Worm (Caenorhabditis elegans) whole organism, mixed stage, embryonic: ENCODE measurements around the gene F43B10.1.

Experiments
- nhr-237 ChIP-seq: fragments of 150-350 bp; optimal IDR thresholded peaks from 2 replicates; lab custom pipeline; 2014; ENCODE audit warnings: missing biosample characterization, missing genetic modification characterization
- snpc-4 ChIP-seq: fragments of 150-350 bp; optimal IDR thresholded peaks from 2 replicates; lab custom pipeline; 2014; ENCODE audit warnings: missing biosample characterization, missing genetic modification characterization
- unc-62 ChIP-seq: fragments of 150-350 bp; optimal IDR thresholded peaks from 2 replicates; lab custom pipeline; 2014; ENCODE audit warnings: missing biosample characterization, missing genetic modification reagents, missing genetic modification characterization
- ztf-11 ChIP-seq: fragments of 150-350 bp; optimal IDR thresholded peaks from 2 replicates; lab custom pipeline; 2014; ENCODE audit warnings: missing biosample characterization, missing genetic modification characterization

- TF ChIP-seq ztf-11 (tag; lab: Kevin White, UChicago) = no peak
- TF ChIP-seq unc-62 (GFP tag; lab: Kevin White, UChicago) = no peak
- no peak for TF ChIP-seq nhr-237 (tag; lab: Kevin White, UChicago)
- TF ChIP-seq snpc-4 = no peak
These were observed 39.6 kb upstream of the F43B10.1 start, which contains the start of gene F22H10.1 for ce11 chrX:16702232-16702631.
